Fruit fly (Drosophila melanogaster): ENCODE measurements around the gene CG46306.

Gene CG46306

dm6 chrX:16844295-16844694 is 9.0 kb upstream of the CG46306 start, which contains the start of gene RSG7:
Gene RSG7 (minus strand): TSS chrX:16844433.
- TF ChIP-seq fd59A (GFP tag; optimal IDR thresholded peaks at IDR 0.05) (no peak), CG7368 (GFP tag; optimal IDR thresholded peaks at IDR 0.05) (no peak), ss (GFP tag; optimal IDR thresholded peaks at IDR 0.05) (no peak), CG15336 (GFP tag; IDR thresholded peaks at IDR 0.05) (no peak), Met (GFP tag; optimal IDR thresholded peaks at IDR 0.05) (no peak), CG9139 (GFP tag; optimal IDR thresholded peaks at IDR 0.05) (no peak), esn (GFP tag; optimal IDR thresholded peaks at IDR 0.05) (no peak), CG6808 (GFP tag; optimal IDR thresholded peaks at IDR 0.05) (no peak), CG6163 (GFP tag; IDR thresholded peaks at IDR 0.05) (no peak), CG32006 (GFP tag; optimal IDR thresholded peaks at IDR 0.05) (no peak), Eip78C (GFP tag) (no peak), dac (GFP tag; optimal IDR thresholded peaks at IDR 0.05) (no peak), CG6792 (GFP tag; optimal IDR thresholded peaks at IDR 0.05) (no peak), Eip75B (GFP tag; optimal IDR thresholded peaks at IDR 0.05) (no peak), Hr38 (GFP tag; optimal IDR thresholded peaks at IDR 0.05) (no peak)

dm6 chrX:16839905-16840304 is 4.6 kb upstream of the CG46306 start:
- no peak for TF ChIP-seq CG6854 (GFP tag; optimal IDR thresholded peaks at IDR 0.05)
- no peak for TF ChIP-seq esn (GFP tag; optimal IDR thresholded peaks at IDR 0.05)
- TF ChIP-seq Ets96B (tag; optimal IDR thresholded peaks at IDR 0.05), result no peak
- no peak for TF ChIP-seq CG11294 (GFP tag; IDR thresholded peaks at IDR 0.05)
- no peak for TF ChIP-seq Hr39 (GFP tag; optimal IDR thresholded peaks at IDR 0.05)
- TF ChIP-seq Gug (GFP tag; IDR thresholded peaks at IDR 0.05), result no peak
- no peak for TF ChIP-seq CG10631 (GFP tag; optimal IDR thresholded peaks at IDR 0.05)
- no peak for TF ChIP-seq CG11902 (GFP tag; optimal IDR thresholded peaks at IDR 0.05)
- TF ChIP-seq Hr38 (GFP tag; optimal IDR thresholded peaks at IDR 0.05), result no peak
- no peak for TF ChIP-seq dac (GFP tag; optimal IDR thresholded peaks at IDR 0.05)
- no peak for TF ChIP-seq Hr4 (GFP tag; optimal IDR thresholded peaks at IDR 0.05)

- peak; percentile 7 for TF ChIP-seq CG6276 (GFP tag; optimal IDR thresholded peaks at IDR 0.05)
- no peak for TF ChIP-seq topi (GFP tag; optimal IDR thresholded peaks at IDR 0.05)
- no peak for TF ChIP-seq Hr4 (GFP tag; optimal IDR thresholded peaks at IDR 0.05)
- peak; percentile 11 for TF ChIP-seq Eip78C (GFP tag)
- TF ChIP-seq Sox102F (GFP tag; optimal IDR thresholded peaks at IDR 0.05), result no peak
- TF ChIP-seq CG6163 (GFP tag; IDR thresholded peaks at IDR 0.05), result 0 out of 3 replicates have a peak, but pooled peaks have one; percentile 13
- TF ChIP-seq eg (GFP tag; IDR thresholded peaks at IDR 0.05), result peak; percentile 45; the same call in 1 of the 3 replicates
- 0 out of 3 replicates have a peak, but pooled peaks have one; percentile 17 for TF ChIP-seq CG8119 (GFP tag; IDR thresholded peaks at IDR 0.05)
- TF ChIP-seq fd85E (GFP tag; optimal IDR thresholded peaks at IDR 0.05), result no peak
- TF ChIP-seq fd59A (GFP tag; optimal IDR thresholded peaks at IDR 0.05), result no peak
- no peak for TF ChIP-seq dsx (GFP tag; optimal IDR thresholded peaks at IDR 0.05; ENCODE audit: poor library complexity, severe bottlenecking)
Observed at dm6 chrX:16839033-16839432, 3.7 kb upstream of the CG46306 start.

dm6 chrX:16837588-16838178 is 2.4 kb upstream of the CG46306 start:
- TF ChIP-seq fkh (GFP tag; optimal IDR thresholded peaks at IDR 0.05), result peak; percentile 31
- TF ChIP-seq Eip93F (GFP tag; optimal IDR thresholded peaks at IDR 0.05), result peak; percentile 11
- no peak for TF ChIP-seq CG6792 (GFP tag; optimal IDR thresholded peaks at IDR 0.05)

DNA sequence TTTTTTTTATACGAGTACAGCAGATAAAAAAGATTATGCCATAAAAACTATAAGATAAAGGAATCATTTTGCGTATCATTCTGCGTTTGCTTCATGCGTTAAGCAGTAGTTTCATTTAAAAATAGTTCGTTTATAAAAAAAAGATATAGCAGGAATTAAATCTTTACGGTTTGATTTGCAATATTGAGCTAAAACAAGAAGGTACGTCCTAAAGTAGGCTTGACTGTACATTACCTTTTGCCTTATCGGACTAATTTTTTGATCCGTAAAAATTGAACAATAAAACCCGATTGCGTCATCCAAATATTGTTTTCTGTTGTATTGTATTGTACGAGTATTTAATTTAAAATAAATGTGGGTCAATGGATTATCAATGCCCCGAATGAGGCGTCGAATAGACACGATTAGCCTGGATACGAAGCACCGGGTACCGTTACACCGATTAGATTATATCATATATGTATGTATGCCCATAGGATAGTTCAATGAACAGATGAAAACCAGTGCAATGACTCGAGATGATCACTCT is 1.5 kb upstream of the CG46306 start:
- TF ChIP-seq Hr39 (GFP tag; optimal IDR thresholded peaks at IDR 0.05), result no peak
- peak; percentile 48 for TF ChIP-seq vri (GFP tag; optimal IDR thresholded peaks at IDR 0.05)
- TF ChIP-seq dsx (GFP tag; optimal IDR thresholded peaks at IDR 0.05; ENCODE audit: poor library complexity, severe bottlenecking), result no peak
- TF ChIP-seq esn (GFP tag; optimal IDR thresholded peaks at IDR 0.05), result no peak
- no peak for TF ChIP-seq ss (GFP tag; optimal IDR thresholded peaks at IDR 0.05)
- TF ChIP-seq Eip78C (GFP tag), result peak; percentile 28
- TF ChIP-seq svp (GFP tag), result peak; percentile 69
- TF ChIP-seq CG11762 (GFP tag; optimal IDR thresholded peaks at IDR 0.05; ENCODE audit: insufficient read depth), result no peak
- no peak for TF ChIP-seq fd85E (GFP tag; optimal IDR thresholded peaks at IDR 0.05)
